Worm (Caenorhabditis elegans): Measurements from ENCODE around the gene nono-1.

nono-1 gene

DNA sequence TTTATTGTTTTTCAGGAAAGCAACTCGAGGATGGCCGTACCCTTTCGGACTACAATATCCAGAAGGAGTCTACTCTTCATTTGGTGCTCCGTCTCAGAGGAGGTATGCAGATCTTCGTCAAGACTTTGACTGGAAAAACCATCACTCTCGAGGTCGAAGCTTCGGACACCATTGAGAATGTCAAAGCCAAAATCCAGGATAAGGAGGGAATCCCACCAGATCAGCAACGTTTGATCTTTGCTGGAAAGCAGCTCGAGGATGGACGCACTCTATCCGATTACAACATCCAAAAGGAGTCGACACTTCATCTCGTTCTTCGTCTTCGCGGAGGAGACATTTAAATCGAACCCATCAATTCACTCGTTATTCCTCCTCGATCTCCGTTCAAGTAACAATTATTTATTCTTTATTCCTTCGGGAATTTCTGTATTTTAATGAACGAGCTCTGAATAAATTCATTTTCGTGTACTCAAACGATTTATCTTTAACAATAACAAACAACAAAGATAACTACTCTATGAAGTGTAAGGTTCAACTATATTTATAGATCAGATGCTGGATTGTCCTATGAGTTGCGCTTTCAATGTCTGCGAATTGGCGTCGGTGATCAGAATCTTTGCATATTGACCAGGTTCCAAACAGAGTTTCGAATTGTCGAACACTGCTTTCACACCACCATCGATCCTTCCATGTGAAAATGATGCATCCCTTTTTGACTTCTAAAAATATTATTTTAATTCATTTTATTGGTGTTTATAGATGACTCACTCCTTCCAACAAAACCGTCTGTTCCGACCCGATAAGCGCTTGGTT lies 14.5 kb downstream of the nono-1 start (continued):
- TF ChIP-seq zfh-2 (GFP tag; conservative IDR thresholded peaks at IDR 0.05) (no peak), egl-44 (GFP tag; IDR thresholded peaks at IDR 0.05) (peak; percentile 66), let-607 (tag; optimal IDR thresholded peaks at IDR 0.05) (peak; percentile 31 to 35), snpc-4 (GFP tag; optimal IDR thresholded peaks at IDR 0.05) (no peak), snpc-4 (tag; optimal IDR thresholded peaks at IDR 0.05) (peak in 2 of 4 experiments; percentile 49 to 62), unc-130 (GFP tag; optimal IDR thresholded peaks at IDR 0.05) (no peak), nhr-27 (tag; optimal IDR thresholded peaks at IDR 0.05) (no peak), lin-40 (tag; optimal IDR thresholded peaks at IDR 0.05) (peak; percentile 68), hlh-12 (tag; optimal IDR thresholded peaks at IDR 0.05) (no peak), lir-1 (GFP tag; conservative IDR thresholded peaks at IDR 0.05) (no peak), efl-1 (GFP tag; optimal IDR thresholded peaks at IDR 0.05) (no peak), repo-1 (tag; optimal IDR thresholded peaks at IDR 0.05) (peak; percentile 96), madf-10 (tag; optimal IDR thresholded peaks at IDR 0.05) (peak; percentile 82), hsf-1 (GFP tag; IDR thresholded peaks at IDR 0.05) (peak; percentile 77), F23B12.7 (tag; optimal IDR thresholded peaks at IDR 0.05; ENCODE audit: insufficient read depth) (peak; percentile 26), lag-1 (GFP tag; IDR thresholded peaks at IDR 0.05) (no peak), fkh-3 (tag; optimal IDR thresholded peaks at IDR 0.05) (peak; percentile 3), ccch-3 (GFP tag; optimal IDR thresholded peaks at IDR 0.05) (no peak), nhr-179 (tag; optimal IDR thresholded peaks at IDR 0.05) (no peak), hmg-20 (GFP tag; IDR thresholded peaks at IDR 0.05) (0 out of 2 replicates have a peak, but pooled peaks have one; percentile 30), madf-8 (GFP tag; conservative IDR thresholded peaks at IDR 0.05) (no peak; the same call in 1 of the 2 replicates), ztf-6 (GFP tag; IDR thresholded peaks at IDR 0.05) (no peak), rpc-1 (optimal IDR thresholded peaks at IDR 0.05) (no peak), rpc-1 (tag; optimal IDR thresholded peaks at IDR 0.05) (no peak), ceh-27 (GFP tag; optimal IDR thresholded peaks at IDR 0.05) (peak; percentile 50), lin-26 (GFP tag; IDR thresholded peaks at IDR 0.05) (peak; percentile 77; the same call in 1 of the 2 replicates), B0035.1 (tag; optimal IDR thresholded peaks at IDR 0.05) (peak; percentile 85), attf-5 (GFP tag; optimal IDR thresholded peaks at IDR 0.05) (peak; percentile 39), snpc-1.3 (tag; optimal IDR thresholded peaks at IDR 0.05; ENCODE audit: insufficient read depth) (no peak), madf-3 (GFP tag; IDR thresholded peaks at IDR 0.05) (peak; percentile 85), dpff-1 (tag; optimal IDR thresholded peaks at IDR 0.05) (no peak), aptf-3 (GFP tag; IDR thresholded peaks at IDR 0.05) (no peak), dpl-1 (GFP tag; optimal IDR thresholded peaks at IDR 0.05) (no peak), ztf-26 (tag; optimal IDR thresholded peaks at IDR 0.05) (peak; percentile 21), F33H1.4 (GFP tag; IDR thresholded peaks at IDR 0.05) (peak; percentile 30; the same call in 1 of the 2 replicates), F10E7.11 (tag; optimal IDR thresholded peaks at IDR 0.05) (no peak), lsl-1 (GFP tag; optimal IDR thresholded peaks at IDR 0.05) (peak; percentile 27), atf-7 (tag; optimal IDR thresholded peaks at IDR 0.05) (peak; percentile 81), K11D2.4 (GFP tag; IDR thresholded peaks at IDR 0.05) (peak; percentile 67; the same call in 1 of the 2 replicates), Y95B8A.8 (GFP tag; IDR thresholded peaks at IDR 0.05) (peak; percentile 89), snpc-3.4 (tag; optimal IDR thresholded peaks at IDR 0.05) (peak; percentile 72), unc-62 (GFP tag; optimal IDR thresholded peaks at IDR 0.05) (no peak), D2030.7 (GFP tag; IDR thresholded peaks at IDR 0.05) (0 out of 2 replicates have a peak, but pooled peaks have one; percentile 14), C06A6.2 (GFP tag; conservative IDR thresholded peaks at IDR 0.05) (peak; percentile 50; the same call in 1 of the 2 replicates), ztf-3 (GFP tag; optimal IDR thresholded peaks at IDR 0.05) (peak; percentile 21), chd-7 (tag; optimal IDR thresholded peaks at IDR 0.05) (no peak), tbx-9 (tag; optimal IDR thresholded peaks at IDR 0.05; ENCODE audit: borderline replicate concordance) (no peak)
